Worm (Caenorhabditis elegans) whole organism, young adult: ENCODE measurements around the gene clec-196.
A peak's percentile ranks its signal among the peaks of the same experiment; 100 is the strongest.

Experiments
- B0261.1 ChIP-seq: sonication (generic microtip); optimal IDR thresholded peaks from 2 replicates; lab custom pipeline; 2016; ENCODE audit warnings: mild to moderate bottlenecking, missing genetic modification characterization, moderate library complexity, missing compliant biosample characterization
- C17E4.6 ChIP-seq: fragments of 200-800 bp; sonication (Bioruptor generic); IDR thresholded peaks from 2 replicates; pipeline ENCODE4 v1.3.6; 2022; ENCODE audit warnings: missing genetic modification reagents, missing genetic modification characterization, missing compliant biosample characterization
- F10E7.11 ChIP-seq: sonication (generic microtip); optimal IDR thresholded peaks from 2 replicates; lab custom pipeline; 2017; ENCODE audit warnings: mild to moderate bottlenecking, missing genetic modification characterization, moderate library complexity, missing compliant biosample characterization
- F23B12.7 ChIP-seq: sonication (generic microtip); optimal IDR thresholded peaks from 2 replicates; lab custom pipeline; 2017; ENCODE audit warnings: missing genetic modification characterization, mild to moderate bottlenecking, missing compliant biosample characterization, antibody characterized with exemption, moderate library complexity; ENCODE audit not compliant: insufficient read depth
- F37B4.10 ChIP-seq: fragments of 200-800 bp; sonication (Bioruptor generic); IDR thresholded peaks from 2 replicates; pipeline ENCODE4 v1.3.6; 2022; ENCODE audit warnings: missing genetic modification characterization, missing compliant biosample characterization
- F39B2.1 ChIP-seq: fragments of 200-800 bp; sonication (Bioruptor generic); IDR thresholded peaks from 2 replicates; pipeline ENCODE4 v1.3.6; 2022; ENCODE audit warnings: missing genetic modification reagents, missing genetic modification characterization, missing compliant biosample characterization
- F49E8.2 ChIP-seq: sonication (generic microtip); optimal IDR thresholded peaks from 3 replicates; lab custom pipeline; 2017; ENCODE audit warnings: missing genetic modification characterization, mild to moderate bottlenecking, missing compliant biosample characterization, antibody characterized with exemption, moderate library complexity; ENCODE audit not compliant: insufficient read depth
- F55B11.4 ChIP-seq: sonication (generic microtip); optimal IDR thresholded peaks from 2 replicates; lab custom pipeline; 2016; ENCODE audit warnings: missing compliant biosample characterization, missing genetic modification characterization, borderline replicate concordance; ENCODE audit not compliant: insufficient read depth
- F57A8.1 ChIP-seq: fragments of 200-800 bp; sonication (Bioruptor generic); optimal IDR thresholded peaks from 2 replicates; lab custom pipeline; 2018; ENCODE audit warnings: mild to moderate bottlenecking, missing genetic modification characterization, moderate library complexity, missing compliant biosample characterization
- K11D2.4 ChIP-seq: fragments of 200-800 bp; sonication (Bioruptor generic); IDR thresholded peaks from 2 replicates; pipeline ENCODE4 v1.3.6; 2022; ENCODE audit warnings: missing genetic modification reagents, missing genetic modification characterization, missing compliant biosample characterization
- K12H6.12 ChIP-seq: fragments of 200-800 bp; sonication (Bioruptor generic); optimal IDR thresholded peaks from 2 replicates; lab custom pipeline; 2018; ENCODE audit warnings: mild to moderate bottlenecking, missing genetic modification characterization, missing compliant biosample characterization
- Y67H2A.10 ChIP-seq: fragments of 200-800 bp; sonication (Bioruptor generic); conservative IDR thresholded peaks from 2 replicates; pipeline ENCODE4 v1.3.6; 2022; ENCODE audit warnings: missing genetic modification reagents, missing genetic modification characterization, missing compliant biosample characterization
- Y95B8A.8 ChIP-seq: fragments of 200-800 bp; sonication (Bioruptor generic); IDR thresholded peaks from 2 replicates; pipeline ENCODE4 v1.3.6; 2022; ENCODE audit warnings: missing genetic modification reagents, missing genetic modification characterization, missing compliant biosample characterization
- akir-1 ChIP-seq: fragments of 200-800 bp; sonication (Bioruptor generic); optimal IDR thresholded peaks from 2 replicates; lab custom pipeline; 2018; ENCODE audit warnings: mild to moderate bottlenecking, missing genetic modification characterization, moderate library complexity, missing compliant biosample characterization
- athp-1 ChIP-seq: sonication (generic microtip); optimal IDR thresholded peaks from 2 replicates; lab custom pipeline; 2017; ENCODE audit warnings: mild to moderate bottlenecking, missing genetic modification characterization, missing compliant biosample characterization
- cebp-2 ChIP-seq: fragments of 200-800 bp; sonication (Bioruptor generic); IDR thresholded peaks from 2 replicates; pipeline ENCODE4 v1.3.6; 2022; ENCODE audit warnings: missing genetic modification characterization, missing compliant biosample characterization
- ceh-100 ChIP-seq: fragments of 200-800 bp; sonication (Bioruptor generic); IDR thresholded peaks from 2 replicates; pipeline ENCODE4 v1.3.6; 2022; ENCODE audit warnings: missing genetic modification reagents, missing genetic modification characterization, missing compliant biosample characterization
- ceh-58 ChIP-seq: fragments of 200-800 bp; sonication (Bioruptor generic); IDR thresholded peaks from 2 replicates; pipeline ENCODE4 v1.3.6; 2022; ENCODE audit warnings: missing genetic modification characterization, missing compliant biosample characterization
- dox-1 ChIP-seq: fragments of 200-800 bp; sonication (Bioruptor generic); IDR thresholded peaks from 2 replicates; pipeline ENCODE4 v1.3.6; 2022; ENCODE audit warnings: missing genetic modification reagents, missing genetic modification characterization, missing compliant biosample characterization
- dpff-1 ChIP-seq: sonication (generic microtip); optimal IDR thresholded peaks from 2 replicates; lab custom pipeline; 2017; ENCODE audit warnings: mild to moderate bottlenecking, missing genetic modification characterization, missing compliant biosample characterization
- egrh-3 ChIP-seq: fragments of 200-800 bp; sonication (Bioruptor generic); IDR thresholded peaks from 2 replicates; pipeline ENCODE4 v1.3.6; 2022; ENCODE audit warnings: missing genetic modification reagents, missing genetic modification characterization, missing compliant biosample characterization
- ekl-4 ChIP-seq: fragments of 200-800 bp; sonication (Bioruptor generic); IDR thresholded peaks from 2 replicates; pipeline ENCODE4 v1.3.6; 2022; ENCODE audit warnings: missing genetic modification reagents, missing genetic modification characterization, missing compliant biosample characterization
- ets-4 ChIP-seq: fragments of 200-800 bp; sonication (Bioruptor generic); optimal IDR thresholded peaks from 2 replicates; lab custom pipeline; 2018; ENCODE audit warnings: mild to moderate bottlenecking, missing genetic modification characterization, missing compliant biosample characterization
- gei-17 ChIP-seq: fragments of 200-800 bp; sonication (Bioruptor generic); optimal IDR thresholded peaks from 2 replicates; lab custom pipeline; 2018; ENCODE audit warnings: mild to moderate bottlenecking, missing genetic modification characterization, missing compliant biosample characterization
- hlh-26 ChIP-seq: fragments of 200-800 bp; sonication (Bioruptor generic); conservative IDR thresholded peaks from 2 replicates; pipeline ENCODE4 v1.3.6; 2022; ENCODE audit warnings: missing genetic modification reagents, missing genetic modification characterization, missing compliant biosample characterization
- hmg-1.2 ChIP-seq: fragments of 200-800 bp; sonication (Bioruptor generic); IDR thresholded peaks from 2 replicates; pipeline ENCODE4 v1.3.6; 2022; ENCODE audit warnings: missing genetic modification reagents, missing genetic modification characterization, missing compliant biosample characterization
- hmg-20 ChIP-seq: fragments of 200-800 bp; sonication (Bioruptor generic); IDR thresholded peaks from 2 replicates; pipeline ENCODE4 v1.3.6; 2022; ENCODE audit warnings: missing genetic modification reagents, missing genetic modification characterization, missing compliant biosample characterization
- hsf-1 ChIP-seq: fragments of 200-800 bp; sonication (Bioruptor generic); IDR thresholded peaks from 2 replicates; pipeline ENCODE4 v1.3.6; 2022; ENCODE audit warnings: missing genetic modification reagents, missing genetic modification characterization, missing compliant biosample characterization
- lin-35 ChIP-seq, 3 experiments: fragments of 150-350 bp in 2 of 3; sonication (generic microtip) in 1 of 3; optimal IDR thresholded peaks; 2 replicates each; lab custom pipeline; 2014 to 2018; ENCODE audit warnings: missing biosample characterization in 3 of 3, missing genetic modification characterization in 3 of 3, missing genetic modification reagents in 3 of 3
- lin-40 ChIP-seq: sonication (generic microtip); optimal IDR thresholded peaks from 2 replicates; lab custom pipeline; 2016; ENCODE audit warnings: missing genetic modification characterization, mild to moderate bottlenecking, missing compliant biosample characterization, missing genotype, missing genetic modification reagents
- lin-54 ChIP-seq: fragments of 200-800 bp; sonication (Bioruptor generic); optimal IDR thresholded peaks from 2 replicates; lab custom pipeline; 2018; ENCODE audit warnings: mild to moderate bottlenecking, missing genetic modification characterization, missing compliant biosample characterization
- madf-10 ChIP-seq: sonication (generic microtip); optimal IDR thresholded peaks from 2 replicates; lab custom pipeline; 2016; ENCODE audit warnings: mild to moderate bottlenecking, missing genetic modification characterization, missing compliant biosample characterization
- madf-3 ChIP-seq: fragments of 200-800 bp; sonication (Bioruptor generic); IDR thresholded peaks from 2 replicates; pipeline ENCODE4 v1.3.6; 2022; ENCODE audit warnings: missing genetic modification reagents, missing genetic modification characterization, missing compliant biosample characterization
- madf-8 ChIP-seq: fragments of 200-800 bp; sonication (Bioruptor generic); conservative IDR thresholded peaks from 2 replicates; pipeline ENCODE4 v1.3.6; 2022; ENCODE audit warnings: missing genetic modification reagents, missing genetic modification characterization, missing compliant biosample characterization
- mel-28 ChIP-seq: sonication (generic microtip); optimal IDR thresholded peaks from 2 replicates; lab custom pipeline; 2016; ENCODE audit warnings: borderline replicate concordance, mild to moderate bottlenecking, missing genetic modification characterization, missing compliant biosample characterization
- mxl-1 ChIP-seq: sonication (generic microtip); optimal IDR thresholded peaks from 2 replicates; lab custom pipeline; 2016; ENCODE audit warnings: missing genetic modification characterization, missing compliant biosample characterization
- nfya-1 ChIP-seq: sonication (generic microtip); optimal IDR thresholded peaks from 2 replicates; lab custom pipeline; 2017; ENCODE audit warnings: antibody characterized with exemption, missing compliant biosample characterization, missing genetic modification characterization, borderline replicate concordance; ENCODE audit not compliant: insufficient read depth
- nhr-120 ChIP-seq: fragments of 200-800 bp; sonication (Bioruptor generic); IDR thresholded peaks from 2 replicates; pipeline ENCODE4 v1.3.6; 2022; ENCODE audit warnings: missing genetic modification characterization, missing compliant biosample characterization
- nhr-90 ChIP-seq: sonication (generic microtip); optimal IDR thresholded peaks from 2 replicates; lab custom pipeline; 2016; ENCODE audit warnings: missing genotype, mild to moderate bottlenecking, missing genetic modification characterization, missing compliant biosample characterization
- rec-8 ChIP-seq, 2 experiments: sonication (generic microtip); optimal IDR thresholded peaks; 2 replicates each; lab custom pipeline; 2016; ENCODE audit warnings: mild to moderate bottlenecking in 2 of 2, missing genetic modification characterization in 2 of 2, missing genetic modification reagents in 2 of 2, missing genotype in 2 of 2, missing biosample characterization in 1 of 2, missing compliant biosample characterization in 1 of 2, moderate library complexity in 1 of 2
- sea-2 ChIP-seq: fragments of 200-800 bp; sonication (Bioruptor generic); IDR thresholded peaks from 2 replicates; pipeline ENCODE4 v1.3.6; 2022; ENCODE audit warnings: missing genetic modification characterization, missing compliant biosample characterization
- snpc-3.4 ChIP-seq: sonication (generic microtip); optimal IDR thresholded peaks from 2 replicates; lab custom pipeline; 2017; ENCODE audit warnings: missing genetic modification characterization, mild to moderate bottlenecking, missing compliant biosample characterization, antibody characterized with exemption, moderate library complexity, missing genotype, missing genetic modification reagents
- snpc-4 ChIP-seq, 5 experiments: fragments of 150-350 bp in 1 of 5; sonication (generic microtip) in 4 of 5; optimal IDR thresholded peaks; 2 replicates each; lab custom pipeline; 2014 to 2018; ENCODE audit warnings: missing genetic modification characterization in 5 of 5, missing biosample characterization in 3 of 5, antibody characterized with exemption in 2 of 5, mild to moderate bottlenecking in 2 of 5, missing compliant biosample characterization in 2 of 5, missing genotype in 2 of 5, moderate library complexity in 2 of 5, missing genetic modification reagents in 1 of 5
- tbx-9 ChIP-seq: sonication (generic microtip); optimal IDR thresholded peaks from 2 replicates; lab custom pipeline; 2016; ENCODE audit warnings: borderline replicate concordance, missing genetic modification characterization, inconsistent platforms, missing compliant biosample characterization
- unc-130 ChIP-seq: sonication (generic microtip); optimal IDR thresholded peaks from 2 replicates; lab custom pipeline; 2016; ENCODE audit warnings: missing genetic modification reagents, missing genetic modification characterization, missing compliant biosample characterization
- zim-3 ChIP-seq: sonication (generic microtip); optimal IDR thresholded peaks from 2 replicates; lab custom pipeline; 2017; ENCODE audit warnings: mild to moderate bottlenecking, missing genetic modification characterization, moderate library complexity, missing compliant biosample characterization
- ztf-3 ChIP-seq: fragments of 200-800 bp; sonication (Bioruptor generic); optimal IDR thresholded peaks from 2 replicates; lab custom pipeline; 2018; ENCODE audit warnings: mild to moderate bottlenecking, missing genetic modification characterization, missing compliant biosample characterization

Gene clec-196

ce11 chrIV:17273602-17274110 is 3.1 kb upstream of the clec-196 start, which contains the start of gene gln-5 (continued):
- TF ChIP-seq hsf-1 (peak; percentile 95), lin-40 (tag; lab: Kevin White, UChicago) (no peak), F55B11.4 (no peak), ztf-3 (GFP tag; lab: Kevin White, UChicago) (no peak), F10E7.11 (tag; lab: Kevin White, UChicago) (no peak), madf-10 (tag; lab: Kevin White, UChicago) (no peak), nhr-90 (tag; lab: Kevin White, UChicago) (no peak), F37B4.10 (no peak), cebp-2 (GFP tag; lab: Robert Waterston, UW) (no peak), mel-28 (no peak), snpc-3.4 (tag; lab: Kevin White, UChicago) (peak; percentile 82), Y67H2A.10 (GFP tag; lab: Robert Waterston, UW) (no peak), Y95B8A.8 (GFP tag; lab: Robert Waterston, UW) (0 out of 2 replicates have a peak, but pooled peaks have one; percentile 66), lin-35 (GFP tag; optimal IDR thresholded peaks at IDR 0.05; lab: Kevin White, UChicago) (peak in 1 of 3 experiments; percentile 7), ceh-100 (peak; percentile 51; the same call in 1 of the 2 replicates), nfya-1 (no peak), hmg-1.2 (GFP tag; lab: Robert Waterston, UW) (peak; percentile 52; the same call in 1 of the 2 replicates), madf-8 (peak; percentile 95), ekl-4 (GFP tag; lab: Robert Waterston, UW) (no peak), F39B2.1 (GFP tag; lab: Robert Waterston, UW) (no peak), lin-54 (peak; percentile 79), dox-1 (GFP tag; lab: Robert Waterston, UW) (peak; percentile 81), K11D2.4 (GFP tag; lab: Robert Waterston, UW) (no peak), sea-2 (GFP tag; lab: Robert Waterston, UW) (no peak), rec-8 (tag; optimal IDR thresholded peaks at IDR 0.05; lab: Kevin White, UChicago) (no peak), hlh-26 (no peak), egrh-3 (GFP tag; lab: Robert Waterston, UW) (no peak), unc-130 (GFP tag; lab: Kevin White, UChicago) (no peak), zim-3 (no peak), B0261.1 (tag; lab: Kevin White, UChicago) (no peak), ceh-58 (no peak), tbx-9 (tag; lab: Kevin White, UChicago) (no peak), ets-4 (GFP tag; lab: Kevin White, UChicago) (no peak), madf-3 (peak; percentile 96), athp-1 (peak; percentile 16), F57A8.1 (GFP tag; lab: Kevin White, UChicago) (no peak), gei-17 (GFP tag; lab: Kevin White, UChicago) (no peak), snpc-4 (GFP tag; optimal IDR thresholded peaks at IDR 0.05; lab: Kevin White, UChicago) (peak; percentile 35), snpc-4 (tag; optimal IDR thresholded peaks at IDR 0.05; lab: Kevin White, UChicago) (peak in 3 of 4 experiments; percentile 16 to 76 (median 71)), F49E8.2 (peak; percentile 48), C17E4.6 (GFP tag; lab: Robert Waterston, UW) (peak; percentile 87), K12H6.12 (tag; lab: Kevin White, UChicago) (no peak), hmg-20 (no peak), mxl-1 (tag; lab: Kevin White, UChicago) (no peak), dpff-1 (tag; lab: Kevin White, UChicago) (no peak), akir-1 (GFP tag; lab: Kevin White, UChicago) (no peak), F23B12.7 (tag; lab: Kevin White, UChicago) (no peak), nhr-120 (no peak)
